Worm (Caenorhabditis elegans): ENCODE measurements around the gene F14F7.5.

F14F7.5 gene

DNA sequence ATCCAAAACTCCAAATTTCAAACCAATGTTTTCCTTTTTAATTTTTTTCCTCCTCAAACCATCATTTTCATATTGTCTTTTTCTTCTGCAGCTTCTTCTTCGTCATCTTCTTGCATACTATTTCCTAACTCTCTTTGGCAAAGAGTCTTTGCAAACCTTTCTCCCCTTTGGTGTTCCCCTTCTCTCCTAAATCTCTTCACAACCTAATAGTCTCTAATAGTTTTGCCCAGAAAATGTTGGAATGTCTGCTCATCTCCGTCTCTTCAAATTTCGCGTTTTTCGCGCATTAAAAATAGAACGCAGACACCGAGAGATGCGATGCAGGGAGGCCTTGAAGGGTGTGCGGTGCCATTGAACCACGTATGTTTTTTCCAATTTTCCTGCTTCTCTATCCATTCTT is 29.7 kb upstream of the F14F7.5 start, which contains the start of gene ZK1010.10 (continued):
- TF ChIP-seq ztf-11 (tag; optimal IDR thresholded peaks at IDR 0.05) (no peak), unc-62 (GFP tag; optimal IDR thresholded peaks at IDR 0.05) (no peak), lin-35 (GFP tag; optimal IDR thresholded peaks at IDR 0.05) (peak; percentile 47 to 59), fkh-4 (tag; optimal IDR thresholded peaks at IDR 0.05; ENCODE audit: borderline replicate concordance) (no peak), nhr-237 (tag; optimal IDR thresholded peaks at IDR 0.05) (no peak), tlp-1 (tag; optimal IDR thresholded peaks at IDR 0.05) (no peak), sox-4 (tag; optimal IDR thresholded peaks at IDR 0.05) (no peak), dsc-1 (tag; optimal IDR thresholded peaks at IDR 0.05) (no peak), skn-1 (tag; optimal IDR thresholded peaks at IDR 0.05) (peak; percentile 48), fkh-8 (tag; optimal IDR thresholded peaks at IDR 0.05) (peak; percentile 19), xbp-1 (tag; optimal IDR thresholded peaks at IDR 0.05) (no peak), zag-1 (tag; optimal IDR thresholded peaks at IDR 0.05) (no peak), nhr-20 (tag; optimal IDR thresholded peaks at IDR 0.05) (no peak), lir-3 (tag; optimal IDR thresholded peaks at IDR 0.05; ENCODE audit: poor library complexity) (no peak), ceh-90 (tag; optimal IDR thresholded peaks at IDR 0.05) (no peak), unc-30 (tag; optimal IDR thresholded peaks at IDR 0.05) (no peak), ceh-8 (GFP tag; optimal IDR thresholded peaks at IDR 0.05) (no peak), F16B12.6 (tag; optimal IDR thresholded peaks at IDR 0.05) (no peak), efl-1 (optimal IDR thresholded peaks at IDR 0.05) (peak; percentile 62 to 78), efl-1 (GFP tag; optimal IDR thresholded peaks at IDR 0.05 in 1 of 2) (peak; percentile 40 to 70), nhr-28 (tag; optimal IDR thresholded peaks at IDR 0.05) (no peak), nhr-76 (tag; optimal IDR thresholded peaks at IDR 0.05) (no peak), unc-98 (GFP tag; IDR thresholded peaks at IDR 0.05) (no peak), nhr-12 (tag; optimal IDR thresholded peaks at IDR 0.05) (no peak), lsy-2 (tag; optimal IDR thresholded peaks at IDR 0.05) (peak in 1 of 2 experiments; percentile 77), irx-1 (tag; optimal IDR thresholded peaks at IDR 0.05) (no peak), nhr-77 (tag; optimal IDR thresholded peaks at IDR 0.05) (peak; percentile 13), aha-1 (tag; optimal IDR thresholded peaks at IDR 0.05) (no peak), lin-39 (tag; optimal IDR thresholded peaks at IDR 0.05) (no peak), nhr-11 (tag; optimal IDR thresholded peaks at IDR 0.05) (no peak), lin-15B (tag; optimal IDR thresholded peaks at IDR 0.05) (no peak), jun-1 (tag; optimal IDR thresholded peaks at IDR 0.05) (peak; percentile 49), fkh-10 (GFP tag; optimal IDR thresholded peaks at IDR 0.05) (no peak), C16A3.4 (tag; optimal IDR thresholded peaks at IDR 0.05) (no peak), ceh-63 (GFP tag; optimal IDR thresholded peaks at IDR 0.05) (no peak), grh-1 (GFP tag; IDR thresholded peaks at IDR 0.05) (no peak), mep-1 (tag; optimal IDR thresholded peaks at IDR 0.05) (peak; percentile 36), nhr-90 (tag; optimal IDR thresholded peaks at IDR 0.05; ENCODE audit: poor library complexity) (no peak), nhr-47 (tag; optimal IDR thresholded peaks at IDR 0.05) (peak; percentile 38), dpl-1 (GFP tag; optimal IDR thresholded peaks at IDR 0.05) (peak in 2 of 3 experiments; percentile 15 to 45), fos-1 (tag; optimal IDR thresholded peaks at IDR 0.05) (peak; percentile 18), tbx-2 (tag; optimal IDR thresholded peaks at IDR 0.05) (peak; percentile 23), sptf-1 (tag; optimal IDR thresholded peaks at IDR 0.05) (no peak), ces-1 (GFP tag; optimal IDR thresholded peaks at IDR 0.05) (no peak), C04F5.9 (tag; optimal IDR thresholded peaks at IDR 0.05) (no peak), ceh-82 (tag; optimal IDR thresholded peaks at IDR 0.05) (peak in 2 of 3 experiments; percentile 55 to 67), rnt-1 (tag; optimal IDR thresholded peaks at IDR 0.05) (no peak), alr-1 (tag; optimal IDR thresholded peaks at IDR 0.05; ENCODE audit: borderline replicate concordance) (no peak), C34B4.2 (tag; optimal IDR thresholded peaks at IDR 0.05) (no peak), lin-13 (GFP tag; optimal IDR thresholded peaks at IDR 0.05) (no peak), isw-1 (GFP tag; IDR thresholded peaks at IDR 0.05) (peak; percentile 18), elt-3 (tag; optimal IDR thresholded peaks at IDR 0.05) (no peak), egl-13 (tag; optimal IDR thresholded peaks at IDR 0.05) (no peak), ceh-88 (GFP tag; IDR thresholded peaks at IDR 0.05) (no peak), mef-2 (tag; optimal IDR thresholded peaks at IDR 0.05) (no peak)

Data from whole organism, L1 larva.